Worm (Caenorhabditis elegans): ENCODE results near the gene sams-4.

DNA sequence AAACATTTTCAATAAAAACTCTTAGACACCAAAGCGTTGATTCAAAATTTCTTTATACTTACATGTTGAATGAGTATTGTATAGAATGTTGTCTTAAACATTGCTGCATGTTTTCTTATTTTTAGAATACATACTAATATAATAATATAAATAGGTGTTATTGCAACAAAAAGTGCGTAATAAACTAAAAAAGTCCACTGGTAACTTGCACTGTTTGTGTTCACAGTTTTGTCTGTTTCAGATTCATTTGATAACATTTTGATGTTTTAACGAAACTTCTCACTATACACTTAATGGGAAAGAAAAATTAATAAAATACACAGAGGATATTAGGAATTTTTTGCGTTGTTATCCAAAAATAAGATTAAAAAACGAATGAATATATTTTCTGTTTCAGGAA lies 27.7 kb upstream of the sams-4 start, which contains the start of gene srv-19:
- TF ChIP-seq ztf-11 (tag; optimal IDR thresholded peaks at IDR 0.05) (no peak), elt-1 (tag; optimal IDR thresholded peaks at IDR 0.05; ENCODE audit: borderline replicate concordance, insufficient read depth) (no peak), sem-2 (GFP tag; optimal IDR thresholded peaks at IDR 0.05) (no peak), nhr-28 (tag; optimal IDR thresholded peaks at IDR 0.05) (no peak)
